Worm (Caenorhabditis elegans) whole organism, mixed stage, embryonic: ENCODE measurements around the gene twk-39.

Experiments used
- M03D4.4 ChIP-seq: sonication (generic microtip); optimal IDR thresholded peaks from 2 replicates; lab custom pipeline; 2017; ENCODE audit warnings: mild to moderate bottlenecking, missing genetic modification characterization, missing compliant biosample characterization
- blmp-1 ChIP-seq: fragments of 150-350 bp; optimal IDR thresholded peaks from 2 replicates; lab custom pipeline; 2014; ENCODE audit warnings: missing biosample characterization, missing genetic modification characterization
- ceh-83 ChIP-seq: fragments of 200-800 bp; sonication (Bioruptor generic); optimal IDR thresholded peaks from 2 replicates; lab custom pipeline; 2018; ENCODE audit warnings: mild to moderate bottlenecking, missing genetic modification characterization, missing compliant biosample characterization
- lin-13 ChIP-seq: fragments of 150-350 bp; optimal IDR thresholded peaks from 2 replicates; lab custom pipeline; 2014; ENCODE audit warnings: missing biosample characterization, missing genetic modification characterization
- mab-5 ChIP-seq: fragments of 150-350 bp; optimal IDR thresholded peaks from 2 replicates; lab custom pipeline; 2014; ENCODE audit warnings: missing biosample characterization, missing genetic modification characterization
- nhr-12 ChIP-seq: fragments of 150-350 bp; optimal IDR thresholded peaks from 2 replicates; lab custom pipeline; 2014; ENCODE audit warnings: missing biosample characterization, missing genetic modification characterization
- nhr-76 ChIP-seq: sonication (generic microtip); optimal IDR thresholded peaks from 2 replicates; lab custom pipeline; 2017; ENCODE audit warnings: missing biosample characterization, missing genetic modification characterization
- pha-4 ChIP-seq: fragments of 150-350 bp; optimal IDR thresholded peaks from 2 replicates; lab custom pipeline; 2018; ENCODE audit warnings: missing biosample characterization, missing genetic modification reagents, missing genetic modification characterization
- snpc-4 ChIP-seq: fragments of 150-350 bp; optimal IDR thresholded peaks from 2 replicates; lab custom pipeline; 2014; ENCODE audit warnings: missing biosample characterization, missing genetic modification characterization
- unc-62 ChIP-seq: fragments of 150-350 bp; optimal IDR thresholded peaks from 2 replicates; lab custom pipeline; 2014; ENCODE audit warnings: missing biosample characterization, missing genetic modification reagents, missing genetic modification characterization

DNA sequence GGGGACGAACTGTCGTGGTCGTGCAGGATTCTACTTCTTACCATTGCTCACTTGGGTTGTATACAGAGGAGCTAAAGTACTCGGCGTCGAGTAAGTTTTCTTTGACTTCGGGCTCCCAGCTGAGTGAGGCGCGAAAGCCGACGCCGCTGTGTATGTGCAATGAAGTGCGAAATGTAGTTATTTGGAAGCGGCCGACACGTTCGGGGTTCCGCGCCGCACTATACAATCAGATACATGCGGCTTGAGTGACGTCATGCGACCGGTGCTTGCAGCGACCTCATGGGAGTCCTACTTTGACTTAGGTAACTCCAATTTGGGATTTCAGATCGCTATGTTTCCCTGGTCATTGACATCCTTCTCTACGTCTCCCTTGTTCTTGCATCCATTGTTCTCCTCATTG, 22.3 kb downstream of the twk-39 start:
- no peak for TF ChIP-seq nhr-12 (tag; lab: Kevin White, UChicago)
- no peak for TF ChIP-seq snpc-4 (tag; lab: Kevin White, UChicago)
- TF ChIP-seq nhr-76: no peak
- TF ChIP-seq mab-5: no peak
- TF ChIP-seq M03D4.4 (tag; lab: Kevin White, UChicago): no peak
- TF ChIP-seq blmp-1 (tag; lab: Kevin White, UChicago): no peak
- TF ChIP-seq lin-13 (tag; lab: Kevin White, UChicago): no peak
- no peak for TF ChIP-seq ceh-83 (GFP tag; lab: Kevin White, UChicago)
- TF ChIP-seq pha-4 (tag; lab: Kevin White, UChicago): no peak
- TF ChIP-seq unc-62 (GFP tag; lab: Kevin White, UChicago): no peak
